Worm (Caenorhabditis elegans) whole organism, L2 larva: ENCODE results near the gene isp-1.

Experiments
- C34F6.9 ChIP-seq: fragments of 150-350 bp; optimal IDR thresholded peaks from 2 replicates; lab custom pipeline; 2014; ENCODE audit warnings: missing biosample characterization, missing genetic modification characterization
- F13H6.1 ChIP-seq: sonication (generic microtip); optimal IDR thresholded peaks from 2 replicates; lab custom pipeline; 2016; ENCODE audit warnings: missing genetic modification characterization, missing compliant biosample characterization
- R02D3.7 ChIP-seq: fragments of 150-350 bp; optimal IDR thresholded peaks from 2 replicates; lab custom pipeline; 2014; ENCODE audit warnings: missing biosample characterization, missing genetic modification characterization
- Y55F3AM.14 ChIP-seq: fragments of 200-800 bp; sonication (Bioruptor generic); optimal IDR thresholded peaks from 2 replicates; lab custom pipeline; 2018; ENCODE audit warnings: mild to moderate bottlenecking, missing genetic modification characterization, missing compliant biosample characterization
- ZK546.5 ChIP-seq: sonication (generic microtip); optimal IDR thresholded peaks from 2 replicates; lab custom pipeline; 2017; ENCODE audit warnings: missing biosample characterization, missing genetic modification characterization
- alr-1 ChIP-seq: fragments of 150-350 bp; optimal IDR thresholded peaks from 2 replicates; lab custom pipeline; 2014; ENCODE audit warnings: missing biosample characterization, missing genetic modification characterization
- aly-2 ChIP-seq: fragments of 150-350 bp; optimal IDR thresholded peaks from 2 replicates; lab custom pipeline; 2014; ENCODE audit warnings: missing biosample characterization, missing genetic modification characterization
- ama-1 ChIP-seq: fragments of 150-350 bp; optimal IDR thresholded peaks from 2 replicates; lab custom pipeline; 2018; ENCODE audit warnings: inconsistent platforms
- ceh-16 ChIP-seq: fragments of 150-350 bp; optimal IDR thresholded peaks from 2 replicates; lab custom pipeline; 2014; ENCODE audit warnings: missing biosample characterization, missing genetic modification characterization
- ceh-82 ChIP-seq: fragments of 150-350 bp; optimal IDR thresholded peaks from 2 replicates; lab custom pipeline; 2014; ENCODE audit warnings: missing biosample characterization, missing genetic modification characterization
- crh-2 ChIP-seq: sonication (generic microtip); optimal IDR thresholded peaks from 2 replicates; lab custom pipeline; 2017; ENCODE audit warnings: missing biosample characterization, missing genetic modification characterization
- egl-27 ChIP-seq: sonication (generic microtip); optimal IDR thresholded peaks from 3 replicates; lab custom pipeline; 2017; ENCODE audit warnings: missing biosample characterization, missing genetic modification reagents, missing genetic modification characterization
- elt-1 ChIP-seq: fragments of 150-350 bp; optimal IDR thresholded peaks from 2 replicates; lab custom pipeline; 2014; ENCODE audit warnings: missing biosample characterization, missing genetic modification characterization
- elt-3 ChIP-seq: sonication (generic microtip); optimal IDR thresholded peaks from 2 replicates; lab custom pipeline; 2017; ENCODE audit warnings: missing biosample characterization, missing genetic modification characterization
- fos-1 ChIP-seq: fragments of 150-350 bp; optimal IDR thresholded peaks from 2 replicates; lab custom pipeline; 2014; ENCODE audit warnings: missing biosample characterization, missing genetic modification characterization
- gmeb-1 ChIP-seq: fragments of 150-350 bp; optimal IDR thresholded peaks from 2 replicates; lab custom pipeline; 2014; ENCODE audit warnings: missing biosample characterization, missing genetic modification characterization
- lin-13 ChIP-seq: fragments of 150-350 bp; optimal IDR thresholded peaks from 2 replicates; lab custom pipeline; 2014; ENCODE audit warnings: missing biosample characterization, missing genetic modification reagents, missing genetic modification characterization
- lin-39 ChIP-seq: fragments of 150-350 bp; optimal IDR thresholded peaks from 2 replicates; lab custom pipeline; 2014; ENCODE audit warnings: missing biosample characterization, missing genetic modification reagents, missing genetic modification characterization
- lsy-2 ChIP-seq, 2 experiments: fragments of 150-350 bp in 1 of 2; sonication (generic microtip) in 1 of 2; optimal IDR thresholded peaks; 2 replicates each; lab custom pipeline; 2014 to 2017; ENCODE audit warnings: missing biosample characterization in 2 of 2, missing genetic modification characterization in 2 of 2
- mab-5 ChIP-seq: fragments of 150-350 bp; optimal IDR thresholded peaks from 2 replicates; lab custom pipeline; 2014; ENCODE audit warnings: missing biosample characterization, missing genetic modification characterization
- mbf-1 ChIP-seq: sonication (generic microtip); optimal IDR thresholded peaks from 2 replicates; lab custom pipeline; 2017; ENCODE audit warnings: missing biosample characterization, missing genetic modification characterization
- mdl-1 ChIP-seq, 2 experiments: fragments of 150-350 bp in 1 of 2; sonication (generic microtip) in 1 of 2; optimal IDR thresholded peaks; 2 replicates each; lab custom pipeline; 2017; ENCODE audit warnings: missing biosample characterization in 2 of 2, missing genetic modification characterization in 2 of 2
- nhr-10 ChIP-seq: sonication (generic microtip); optimal IDR thresholded peaks from 2 replicates; lab custom pipeline; 2017; ENCODE audit warnings: missing biosample characterization, missing genetic modification characterization
- nhr-11 ChIP-seq: fragments of 150-350 bp; optimal IDR thresholded peaks from 2 replicates; lab custom pipeline; 2014; ENCODE audit warnings: missing biosample characterization, missing genetic modification characterization
- nhr-12 ChIP-seq: fragments of 150-350 bp; optimal IDR thresholded peaks from 2 replicates; lab custom pipeline; 2014; ENCODE audit warnings: missing biosample characterization, missing genetic modification characterization
- nhr-129 ChIP-seq: fragments of 150-350 bp; optimal IDR thresholded peaks from 2 replicates; lab custom pipeline; 2014; ENCODE audit warnings: missing biosample characterization, missing genetic modification characterization
- nhr-21 ChIP-seq: fragments of 150-350 bp; optimal IDR thresholded peaks from 2 replicates; lab custom pipeline; 2014; ENCODE audit warnings: missing biosample characterization, missing genetic modification characterization
- nhr-237 ChIP-seq: fragments of 150-350 bp; optimal IDR thresholded peaks from 2 replicates; lab custom pipeline; 2014; ENCODE audit warnings: missing biosample characterization, missing genetic modification characterization
- nhr-25 ChIP-seq: fragments of 150-350 bp; sonication (generic microtip); optimal IDR thresholded peaks from 3 replicates; lab custom pipeline; 2014; ENCODE audit warnings: missing biosample characterization, missing genetic modification characterization
- nhr-77 ChIP-seq: fragments of 150-350 bp; optimal IDR thresholded peaks from 2 replicates; lab custom pipeline; 2014; ENCODE audit warnings: missing biosample characterization, missing genetic modification characterization
- peb-1 ChIP-seq: fragments of 150-350 bp; optimal IDR thresholded peaks from 2 replicates; lab custom pipeline; 2014; ENCODE audit warnings: missing biosample characterization, missing genetic modification characterization
- skn-1 ChIP-seq: sonication (generic microtip); optimal IDR thresholded peaks from 2 replicates; lab custom pipeline; 2017; ENCODE audit warnings: missing biosample characterization, missing genetic modification characterization
- sma-9 ChIP-seq, 2 experiments: fragments of 150-350 bp in 1 of 2; sonication (generic microtip) in 1 of 2; optimal IDR thresholded peaks; 2 replicates each; lab custom pipeline; 2014 to 2016; ENCODE audit warnings: missing genetic modification characterization in 2 of 2, mild to moderate bottlenecking in 1 of 2, missing biosample characterization in 1 of 2, missing compliant biosample characterization in 1 of 2, missing genetic modification reagents in 1 of 2, moderate library complexity in 1 of 2
- snpc-4 ChIP-seq: fragments of 150-350 bp; optimal IDR thresholded peaks from 2 replicates; lab custom pipeline; 2014; ENCODE audit warnings: missing biosample characterization, missing genetic modification characterization
- unc-39 ChIP-seq: fragments of 150-350 bp; optimal IDR thresholded peaks from 2 replicates; lab custom pipeline; 2014; ENCODE audit warnings: missing biosample characterization, missing genetic modification characterization
- unc-55 ChIP-seq: fragments of 150-350 bp; sonication (generic microtip); optimal IDR thresholded peaks from 3 replicates; lab custom pipeline; 2014; ENCODE audit warnings: missing biosample characterization, missing genetic modification reagents, missing genetic modification characterization
- unc-62 ChIP-seq: fragments of 150-350 bp; optimal IDR thresholded peaks from 2 replicates; lab custom pipeline; 2014; ENCODE audit warnings: missing biosample characterization, missing genetic modification reagents, missing genetic modification characterization
- ztf-1 ChIP-seq: fragments of 200-800 bp; sonication (Bioruptor generic); conservative IDR thresholded peaks from 2 replicates; pipeline ENCODE4 v1.3.6; 2022; ENCODE audit warnings: missing genetic modification characterization, missing compliant biosample characterization
- ztf-11 ChIP-seq: sonication (generic microtip); optimal IDR thresholded peaks from 2 replicates; lab custom pipeline; 2017; ENCODE audit warnings: missing biosample characterization, missing genetic modification characterization
- ztf-4 ChIP-seq: fragments of 150-350 bp; optimal IDR thresholded peaks from 2 replicates; lab custom pipeline; 2014; ENCODE audit warnings: missing biosample characterization, missing genetic modification characterization

isp-1 gene

DNA sequence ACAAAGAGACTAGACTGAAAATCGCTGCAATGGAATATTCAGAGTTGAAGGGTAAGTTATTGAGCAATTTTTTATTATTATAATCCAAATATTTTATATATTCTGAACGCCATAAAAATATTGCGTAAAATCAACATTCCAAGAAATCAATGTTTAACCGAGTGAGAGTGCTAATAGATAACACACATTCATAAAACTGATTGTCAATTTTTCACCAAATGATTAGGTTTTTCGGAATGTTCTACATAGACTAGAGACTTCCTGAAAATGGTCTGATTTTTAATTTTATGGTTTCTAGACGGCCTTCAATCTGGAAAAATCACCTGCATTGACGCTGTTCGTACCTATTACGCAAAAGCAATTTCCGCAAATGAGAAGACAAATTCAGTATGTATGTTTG lies 16.8 kb upstream of the isp-1 start:
- no peak for TF ChIP-seq mdl-1 (tag; optimal IDR thresholded peaks at IDR 0.05; lab: Kevin White, UChicago)
- peak; percentile 56 for TF ChIP-seq fos-1
- TF ChIP-seq lin-13 (GFP tag; lab: Kevin White, UChicago), result no peak

DNA sequence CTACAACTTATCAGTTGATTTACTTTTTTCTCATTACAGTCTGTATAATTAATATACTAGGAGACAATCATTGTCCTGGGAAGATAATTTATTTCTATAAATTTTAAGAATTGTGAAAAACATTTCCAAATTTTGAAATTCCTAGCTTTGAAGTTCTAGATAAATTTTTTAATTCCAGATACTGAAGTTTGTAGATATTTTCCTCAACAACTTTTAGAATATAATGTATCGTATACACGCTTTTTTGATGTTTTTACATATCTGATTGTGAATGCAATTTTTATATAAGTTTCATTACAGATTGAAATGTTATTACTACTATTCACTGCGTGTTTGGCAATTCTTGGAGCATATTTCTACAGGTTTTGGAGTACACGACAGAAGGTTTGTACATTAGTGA lies 16.3 kb upstream of the isp-1 start, which contains the start of gene faah-2:
Gene faah-2 (plus strand): TSS at position 301 of the 400 bp plus-strand sequence.
- TF ChIP-seq nhr-21 (tag; lab: Kevin White, UChicago), result no peak
- TF ChIP-seq crh-2, result no peak
- TF ChIP-seq mdl-1 (tag; optimal IDR thresholded peaks at IDR 0.05; lab: Kevin White, UChicago), result no peak
- no peak for TF ChIP-seq ceh-16

DNA sequence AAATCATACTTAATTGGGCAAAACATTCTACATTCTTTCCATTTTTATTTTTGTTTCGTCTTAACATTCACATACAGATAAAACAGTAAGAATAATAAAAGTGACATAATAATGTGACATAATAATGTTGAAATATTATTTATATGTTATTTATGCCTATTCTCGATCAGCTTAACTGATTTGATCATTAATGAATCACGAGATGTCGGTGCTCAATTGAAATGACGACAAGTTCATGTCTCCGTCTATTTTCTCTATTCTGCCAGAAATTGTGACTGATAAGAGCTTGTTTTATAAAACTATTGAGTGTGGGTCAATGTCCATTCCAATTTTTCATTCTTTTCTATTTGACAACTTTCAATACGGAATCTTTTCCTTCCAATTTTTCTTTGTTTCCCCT lies 15.9 kb upstream of the isp-1 start:
- TF ChIP-seq F13H6.1 (tag; lab: Kevin White, UChicago), result peak; percentile 10
- no peak for TF ChIP-seq mdl-1 (tag; optimal IDR thresholded peaks at IDR 0.05; lab: Kevin White, UChicago)
- TF ChIP-seq skn-1, result peak; percentile 11
- TF ChIP-seq fos-1, result peak; percentile 75
- no peak for TF ChIP-seq mab-5 (tag; lab: Kevin White, UChicago)
- TF ChIP-seq sma-9 (GFP tag; optimal IDR thresholded peaks at IDR 0.05; lab: Kevin White, UChicago), result peak; percentile 65
- no peak for TF ChIP-seq sma-9 (tag; optimal IDR thresholded peaks at IDR 0.05; lab: Kevin White, UChicago)
- peak in 1 of 2 experiments; percentile 1 for TF ChIP-seq lsy-2 (tag; optimal IDR thresholded peaks at IDR 0.05; lab: Kevin White, UChicago)
- peak; percentile 64 for TF ChIP-seq crh-2

DNA sequence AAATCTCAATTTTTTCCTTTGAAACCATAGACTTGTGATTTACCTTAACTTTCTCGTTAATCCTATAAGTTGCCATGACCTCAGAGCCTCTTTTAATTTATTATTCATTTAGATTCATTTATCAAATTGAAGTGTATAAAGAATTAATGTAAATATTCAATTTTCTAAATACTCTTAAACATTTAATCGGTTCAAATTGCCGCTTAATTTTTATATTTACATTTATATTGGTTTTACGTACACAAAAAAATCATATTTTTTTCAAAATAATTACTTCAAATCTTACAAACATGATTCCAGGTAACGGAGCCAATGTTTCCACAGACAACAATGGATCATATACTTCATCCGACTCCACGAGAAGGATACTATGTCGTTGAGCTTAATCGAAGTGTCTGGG lies 12.6 kb upstream of the isp-1 start, which contains the start of gene pmk-1:
Gene pmk-1 (plus strand): TSS at position 301 of the 400 bp plus-strand sequence.
- TF ChIP-seq lin-13 (GFP tag; lab: Kevin White, UChicago), result no peak
- no peak for TF ChIP-seq R02D3.7 (tag; lab: Kevin White, UChicago)
- no peak for TF ChIP-seq nhr-10 (tag; lab: Kevin White, UChicago)
- TF ChIP-seq F13H6.1 (tag; lab: Kevin White, UChicago), result no peak
- TF ChIP-seq nhr-237, result no peak
- no peak for TF ChIP-seq ceh-82
- no peak for TF ChIP-seq nhr-11 (tag; lab: Kevin White, UChicago)
- TF ChIP-seq egl-27 (tag; lab: Kevin White, UChicago), result no peak
- no peak for TF ChIP-seq peb-1 (tag; lab: Kevin White, UChicago)
- no peak for TF ChIP-seq elt-3 (tag; lab: Kevin White, UChicago)

DNA sequence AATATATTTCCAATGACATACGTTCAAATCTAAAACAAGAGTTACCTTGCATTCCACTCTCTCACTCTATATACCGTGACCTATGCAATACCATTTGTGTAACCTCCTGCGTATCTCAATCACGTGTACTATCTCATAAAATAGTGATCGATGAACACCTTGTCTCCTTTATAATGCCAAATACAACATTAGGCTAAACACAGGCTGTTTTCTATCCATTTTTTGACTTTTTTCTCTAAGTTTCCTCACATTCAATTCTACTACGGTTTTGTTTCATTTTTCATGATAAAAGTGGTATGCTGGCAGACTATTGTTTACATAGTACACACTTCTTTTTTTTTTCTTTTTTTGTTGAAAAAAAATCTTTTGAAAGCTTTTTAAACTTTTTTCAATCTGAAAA lies 10.4 kb upstream of the isp-1 start:
- no peak for TF ChIP-seq mab-5 (tag; lab: Kevin White, UChicago)
- no peak for TF ChIP-seq lin-39
- TF ChIP-seq nhr-11 (tag; lab: Kevin White, UChicago), result no peak
- no peak for TF ChIP-seq elt-1 (tag; lab: Kevin White, UChicago)
- peak; percentile 31 for TF ChIP-seq nhr-21 (tag; lab: Kevin White, UChicago)
- TF ChIP-seq ceh-82, result no peak
- TF ChIP-seq mbf-1, result no peak
- TF ChIP-seq nhr-129, result peak; percentile 42
- peak; percentile 19 for TF ChIP-seq fos-1
- TF ChIP-seq egl-27 (tag; lab: Kevin White, UChicago), result no peak
- TF ChIP-seq crh-2, result peak; percentile 53
- no peak for TF ChIP-seq Y55F3AM.14 (GFP tag; lab: Kevin White, UChicago)
- peak; percentile 28 for TF ChIP-seq F13H6.1 (tag; lab: Kevin White, UChicago)
- peak in 1 of 2 experiments; percentile 11 for TF ChIP-seq lsy-2 (tag; optimal IDR thresholded peaks at IDR 0.05; lab: Kevin White, UChicago)
- TF ChIP-seq ztf-4, result no peak
- TF ChIP-seq nhr-77, result no peak
- no peak for TF ChIP-seq snpc-4
- TF ChIP-seq ztf-11, result no peak
- no peak for TF ChIP-seq ama-1 (lab: Kevin White, UChicago)
- peak; percentile 44 for TF ChIP-seq C34F6.9 (tag; lab: Kevin White, UChicago)
- no peak for TF ChIP-seq ZK546.5 (tag; lab: Kevin White, UChicago)
- no peak for TF ChIP-seq unc-39
- TF ChIP-seq aly-2 (tag; lab: Kevin White, UChicago), result no peak
- TF ChIP-seq gmeb-1 (tag; lab: Kevin White, UChicago), result peak; percentile 29
- peak; percentile 60 to 69 for TF ChIP-seq mdl-1 (tag; optimal IDR thresholded peaks at IDR 0.05; lab: Kevin White, UChicago)
- peak; percentile 47 for TF ChIP-seq sma-9 (GFP tag; optimal IDR thresholded peaks at IDR 0.05; lab: Kevin White, UChicago)
- no peak for TF ChIP-seq sma-9 (tag; optimal IDR thresholded peaks at IDR 0.05; lab: Kevin White, UChicago)
- no peak for TF ChIP-seq nhr-12 (tag; lab: Kevin White, UChicago)
- peak; percentile 86 for TF ChIP-seq nhr-25 (tag; lab: Kevin White, UChicago)
- TF ChIP-seq unc-55 (GFP tag; lab: Kevin White, UChicago), result no peak
- no peak for TF ChIP-seq ceh-16
- no peak for TF ChIP-seq peb-1 (tag; lab: Kevin White, UChicago)
- TF ChIP-seq unc-62, result no peak
- no peak for TF ChIP-seq R02D3.7 (tag; lab: Kevin White, UChicago)
- TF ChIP-seq alr-1, result no peak
- TF ChIP-seq ztf-1, result no peak
- TF ChIP-seq, all 48 proteins: peak for 11
